Fruit fly (Drosophila melanogaster) whole organism, embryonic: ENCODE data around the gene GstD4.

Experiments
- Atf-2 ChIP-seq: fragments of 200-800 bp; sonication (Bioruptor generic); optimal IDR thresholded peaks from 2 replicates; lab custom pipeline; 2016; ENCODE audit warnings: missing biosample characterization, missing genetic modification characterization
- B-H1 ChIP-seq: fragments of 200-800 bp; sonication (Bioruptor generic); IDR thresholded peaks from 3 replicates; pipeline ENCODE4 v1.3.6; 2022; ENCODE audit warnings: missing biosample characterization, missing genetic modification characterization
- B-H2 ChIP-seq: fragments of 200-800 bp; sonication (Bioruptor generic); optimal IDR thresholded peaks from 2 replicates; lab custom pipeline; 2018; ENCODE audit warnings: missing biosample characterization, mild to moderate bottlenecking, missing genetic modification characterization
- Bgb ChIP-seq: fragments of 200-800 bp; sonication (Bioruptor generic); IDR thresholded peaks from 2 replicates; pipeline ENCODE4 v1.3.6; 2022; ENCODE audit warnings: missing biosample characterization, missing genetic modification characterization; ENCODE audit not compliant: partially characterized antibody
- CG1024 ChIP-seq: fragments of 200-800 bp; sonication (Bioruptor generic); IDR thresholded peaks from 2 replicates; pipeline ENCODE4 v1.3.6; 2022; ENCODE audit warnings: missing biosample characterization, missing genetic modification characterization
- CG10321 ChIP-seq: fragments of 200-800 bp; sonication (Bioruptor generic); IDR thresholded peaks from 2 replicates; pipeline ENCODE4 v1.3.6; 2022; ENCODE audit warnings: missing biosample characterization, missing genetic modification characterization
- CG10462 ChIP-seq: fragments of 200-800 bp; sonication (Bioruptor generic); optimal IDR thresholded peaks from 2 replicates; lab custom pipeline; 2016; ENCODE audit warnings: missing biosample characterization, missing genetic modification characterization
- CG1233 ChIP-seq: fragments of 200-800 bp; sonication (Bioruptor generic); optimal IDR thresholded peaks from 4 replicates; lab custom pipeline; 2018; ENCODE audit warnings: missing biosample characterization, mild to moderate bottlenecking, missing genetic modification characterization
- CG13775 ChIP-seq: fragments of 200-800 bp; sonication (Bioruptor generic); optimal IDR thresholded peaks from 3 replicates; lab custom pipeline; 2017; ENCODE audit warnings: missing biosample characterization, mild to moderate bottlenecking, missing genetic modification characterization
- CG14710 ChIP-seq: fragments of 200-800 bp; sonication (Bioruptor generic); optimal IDR thresholded peaks from 3 replicates; lab custom pipeline; 2019; ENCODE audit warnings: missing biosample characterization, mild to moderate bottlenecking, missing genetic modification characterization, moderate library complexity
- CG16779 ChIP-seq: fragments of 200-800 bp; sonication (Bioruptor generic); IDR thresholded peaks from 2 replicates; pipeline ENCODE4 v1.3.6; 2022; ENCODE audit warnings: missing biosample characterization, missing genetic modification characterization
- CG17359 ChIP-seq: fragments of 200-800 bp; sonication (Bioruptor generic); optimal IDR thresholded peaks from 3 replicates; lab custom pipeline; 2018; ENCODE audit warnings: missing biosample characterization, mild to moderate bottlenecking, missing genetic modification characterization, moderate library complexity
- CG18262 ChIP-seq: fragments of 200-800 bp; optimal IDR thresholded peaks from 3 replicates; lab custom pipeline; 2019; ENCODE audit warnings: missing biosample characterization, mild to moderate bottlenecking, missing genetic modification characterization, moderate library complexity
- CG18476 ChIP-seq: fragments of 200-800 bp; sonication (Bioruptor generic); optimal IDR thresholded peaks from 2 replicates; lab custom pipeline; 2016; ENCODE audit warnings: missing biosample characterization, mild to moderate bottlenecking, missing genetic modification characterization
- CG2116 ChIP-seq: fragments of 200-800 bp; sonication (Bioruptor generic); optimal IDR thresholded peaks from 3 replicates; lab custom pipeline; 2018; ENCODE audit warnings: missing biosample characterization, mild to moderate bottlenecking, missing genetic modification characterization
- CG30403 ChIP-seq: fragments of 200-800 bp; sonication (Bioruptor generic); optimal IDR thresholded peaks from 3 replicates; lab custom pipeline; 2016; ENCODE audit warnings: missing biosample characterization, missing genetic modification characterization
- CG31365 ChIP-seq: fragments of 200-800 bp; sonication (Bioruptor generic); optimal IDR thresholded peaks from 2 replicates; lab custom pipeline; 2018; ENCODE audit warnings: missing biosample characterization, mild to moderate bottlenecking, missing genetic modification characterization
- CG3838 ChIP-seq: fragments of 200-800 bp; sonication (Bioruptor generic); optimal IDR thresholded peaks from 3 replicates; lab custom pipeline; 2016; ENCODE audit warnings: missing biosample characterization, missing genetic modification characterization
- CG4404 ChIP-seq: fragments of 200-800 bp; sonication (Bioruptor generic); IDR thresholded peaks from 2 replicates; pipeline ENCODE4 v1.3.6; 2022; ENCODE audit warnings: missing biosample characterization, missing genetic modification characterization
- CG7556 ChIP-seq: fragments of 200-800 bp; sonication (Bioruptor generic); optimal IDR thresholded peaks from 2 replicates; lab custom pipeline; 2017; ENCODE audit warnings: missing biosample characterization, mild to moderate bottlenecking, missing genetic modification characterization
- CG8765 ChIP-seq: fragments of 200-800 bp; sonication (Bioruptor generic); IDR thresholded peaks from 2 replicates; pipeline ENCODE4 v1.3.6; 2022; ENCODE audit warnings: missing biosample characterization, missing genetic modification characterization
- CG8924 ChIP-seq: fragments of 200-800 bp; optimal IDR thresholded peaks from 3 replicates; lab custom pipeline; 2019; ENCODE audit warnings: missing biosample characterization, mild to moderate bottlenecking, missing genetic modification characterization, moderate library complexity
- CG9817 ChIP-seq: fragments of 200-800 bp; sonication (Bioruptor generic); optimal IDR thresholded peaks from 2 replicates; lab custom pipeline; 2018; ENCODE audit warnings: missing biosample characterization, mild to moderate bottlenecking, missing genetic modification characterization, moderate library complexity
- Dp ChIP-seq: fragments of 200-800 bp; sonication (Bioruptor generic); optimal IDR thresholded peaks from 2 replicates; lab custom pipeline; 2018; ENCODE audit warnings: missing biosample characterization, mild to moderate bottlenecking, missing genetic modification characterization, moderate library complexity
- Hr78 ChIP-seq, 2 experiments: fragments of 200-800 bp in 1 of 2; fragments of >200 bp in 1 of 2; sonication (Bioruptor generic) in 1 of 2; optimal IDR thresholded peaks; 2 replicates each; lab custom pipeline; 2017 to 2019; ENCODE audit warnings: missing biosample characterization in 2 of 2, missing genetic modification characterization in 2 of 2, mild to moderate bottlenecking in 1 of 2, moderate library complexity in 1 of 2
- Kr ChIP-seq: fragments of 200-800 bp; sonication (Bioruptor generic); optimal IDR thresholded peaks from 2 replicates; lab custom pipeline; 2017; ENCODE audit warnings: missing biosample characterization, mild to moderate bottlenecking, missing genetic modification characterization
- NC2β ChIP-seq: fragments of 200-800 bp; sonication (Bioruptor generic); optimal IDR thresholded peaks from 2 replicates; lab custom pipeline; 2016; ENCODE audit warnings: missing biosample characterization, missing genetic modification characterization
- Oaz ChIP-seq: fragments of 200-800 bp; sonication (Bioruptor generic); IDR thresholded peaks from 2 replicates; pipeline ENCODE4 v1.3.6; 2022; ENCODE audit warnings: missing biosample characterization, missing genetic modification characterization
- Scr ChIP-seq: fragments of 200-800 bp; sonication (Bioruptor generic); IDR thresholded peaks from 2 replicates; pipeline ENCODE4 v1.3.6; 2022; ENCODE audit warnings: missing biosample characterization, missing genetic modification characterization; ENCODE audit not compliant: partially characterized antibody
- Sox102F ChIP-seq: fragments of 200-800 bp; sonication (Bioruptor generic); optimal IDR thresholded peaks from 2 replicates; lab custom pipeline; 2018; ENCODE audit warnings: missing biosample characterization, mild to moderate bottlenecking, missing genetic modification characterization, moderate library complexity
- Stat92E ChIP-seq, 3 experiments: fragments of >200 bp in 2 of 3; fragments of 200-800 bp in 1 of 3; sonication (Bioruptor generic) in 1 of 3; optimal IDR thresholded peaks; 2 replicates each; lab custom pipeline; 2017 to 2019; ENCODE audit warnings: missing biosample characterization in 3 of 3, missing genetic modification characterization in 3 of 3, mild to moderate bottlenecking in 1 of 3, moderate library complexity in 1 of 3
- Trl ChIP-seq, 3 experiments: fragments of >200 bp in 2 of 3; fragments of 200-800 bp in 1 of 3; sonication (Bioruptor generic) in 1 of 3; optimal IDR thresholded peaks; 2 replicates in 1 of 3; 3 replicates in 2 of 3; lab custom pipeline; 2016 to 2017; ENCODE audit warnings: missing biosample characterization in 1 of 3, missing genetic modification characterization in 1 of 3
- Xrp1 ChIP-seq: fragments of 200-800 bp; sonication (Bioruptor generic); IDR thresholded peaks from 2 replicates; pipeline ENCODE4 v1.3.6; 2022; ENCODE audit warnings: missing biosample characterization, missing genetic modification characterization
- ap ChIP-seq: fragments of 200-800 bp; sonication (Bioruptor generic); IDR thresholded peaks from 2 replicates; pipeline ENCODE4 v1.3.6; 2022; ENCODE audit warnings: missing biosample characterization, missing genetic modification characterization
- az2 ChIP-seq: fragments of 200-800 bp; sonication (Bioruptor generic); optimal IDR thresholded peaks from 3 replicates; lab custom pipeline; 2016; ENCODE audit warnings: missing biosample characterization, missing genetic modification characterization
- br ChIP-seq: fragments of >200 bp; optimal IDR thresholded peaks from 2 replicates; lab custom pipeline; 2017
- cg ChIP-seq: fragments of 200-800 bp; sonication (Bioruptor generic); optimal IDR thresholded peaks from 3 replicates; lab custom pipeline; 2019; ENCODE audit warnings: missing biosample characterization, mild to moderate bottlenecking, missing genetic modification characterization, moderate library complexity
- hth ChIP-seq: fragments of >200 bp; optimal IDR thresholded peaks from 2 replicates; lab custom pipeline; 2017; ENCODE audit warnings: inconsistent platforms
- insv ChIP-seq, 2 experiments: fragments of 200-800 bp; sonication (Bioruptor generic); optimal IDR thresholded peaks; 3 replicates each; lab custom pipeline; 2016 to 2018; ENCODE audit warnings: missing biosample characterization in 2 of 2, missing genetic modification characterization in 2 of 2
- onecut ChIP-seq: fragments of 200-800 bp; sonication (Bioruptor generic); IDR thresholded peaks from 2 replicates; pipeline ENCODE4 v1.3.6; 2022; ENCODE audit warnings: missing biosample characterization, missing genetic modification characterization
- pita ChIP-seq: fragments of 200-800 bp; sonication (Bioruptor generic); optimal IDR thresholded peaks from 2 replicates; lab custom pipeline; 2017; ENCODE audit warnings: missing biosample characterization, mild to moderate bottlenecking, missing genetic modification characterization
- salm ChIP-seq: fragments of 200-800 bp; sonication (Bioruptor generic); optimal IDR thresholded peaks from 2 replicates; lab custom pipeline; 2018; ENCODE audit warnings: missing biosample characterization, mild to moderate bottlenecking, missing genetic modification characterization
- sob ChIP-seq: fragments of 200-800 bp; sonication (Bioruptor generic); IDR thresholded peaks from 2 replicates; pipeline ENCODE4 v1.3.6; 2022; ENCODE audit warnings: missing biosample characterization, missing genetic modification characterization
- ssp ChIP-seq: fragments of 200-800 bp; sonication (Bioruptor generic); IDR thresholded peaks from 2 replicates; pipeline ENCODE4 v1.3.6; 2022; ENCODE audit warnings: missing biosample characterization, missing genetic modification characterization
- tio ChIP-seq: fragments of 200-800 bp; sonication (Bioruptor generic); optimal IDR thresholded peaks from 2 replicates; lab custom pipeline; 2017; ENCODE audit warnings: missing biosample characterization, missing genetic modification characterization, inconsistent platforms
- trh ChIP-seq: fragments of 200-800 bp; sonication (Bioruptor generic); optimal IDR thresholded peaks from 2 replicates; lab custom pipeline; 2016; ENCODE audit warnings: missing biosample characterization, missing genetic modification characterization
- ttk ChIP-seq: fragments of 200-800 bp; sonication (Bioruptor generic); IDR thresholded peaks from 2 replicates; pipeline ENCODE4 v2.1.2; 2022; ENCODE audit warnings: missing biosample characterization, missing genetic modification characterization
- tx ChIP-seq: fragments of 200-800 bp; sonication (Bioruptor generic); optimal IDR thresholded peaks from 2 replicates; lab custom pipeline; 2016; ENCODE audit warnings: missing biosample characterization, missing genetic modification characterization
- vnd ChIP-seq: fragments of 200-800 bp; sonication (Bioruptor generic); IDR thresholded peaks from 3 replicates; pipeline ENCODE4 v1.3.6; 2022; ENCODE audit warnings: missing biosample characterization, missing genetic modification characterization; ENCODE audit not compliant: partially characterized antibody

Gene GstD4

dm6 chr3R:12369135-12369792 is 4.6 kb upstream of the GstD4 start, which contains the start of gene GstD1 (continued):
- TF ChIP-seq Oaz (no peak), CG10321 (GFP tag; lab: Robert Waterston, UW) (0 out of 2 replicates have a peak, but pooled peaks have one; percentile 20), CG30403 (GFP tag; lab: Kevin White, UChicago) (peak; percentile 54), CG8765 (GFP tag; lab: Robert Waterston, UW) (peak; percentile 87; the same call in 1 of the 2 replicates), CG9817 (peak; percentile 30), Scr (GFP tag; lab: Robert Waterston, UW) (peak; percentile 40), CG31365 (tag; lab: Kevin White, UChicago) (no peak), Bgb (peak; percentile 63), CG1024 (no peak), CG3838 (GFP tag; lab: Kevin White, UChicago) (no peak), ttk (0 out of 2 replicates have a peak, but pooled peaks have one; percentile 23), trh (no peak), az2 (GFP tag; lab: Kevin White, UChicago) (no peak), NC2β (GFP tag; lab: Kevin White, UChicago) (peak; percentile 38), ssp (no peak; the same call in 1 of the 2 replicates), CG7556 (GFP tag; lab: Kevin White, UChicago) (peak; percentile 53), onecut (GFP tag; lab: Robert Waterston, UW) (peak; percentile 7; the same call in 1 of the 2 replicates), Hr78 (GFP tag; optimal IDR thresholded peaks at IDR 0.05; lab: Kevin White, UChicago) (peak in 1 of 2 experiments; percentile 23), B-H1 (GFP tag; lab: Robert Waterston, UW) (no peak), CG14710 (tag; lab: Kevin White, UChicago) (no peak), tx (GFP tag; lab: Kevin White, UChicago) (no peak), Trl (optimal IDR thresholded peaks at IDR 0.05; lab: Kevin White, UChicago) (peak; percentile 69 to 83), Trl (GFP tag; optimal IDR thresholded peaks at IDR 0.05; lab: Kevin White, UChicago) (peak; percentile 33), cg (peak; percentile 76), CG18476 (GFP tag; lab: Kevin White, UChicago) (peak; percentile 7), CG2116 (GFP tag; lab: Kevin White, UChicago) (no peak), CG18262 (peak; percentile 21), CG13775 (peak; percentile 9), Dp (GFP tag; lab: Kevin White, UChicago) (no peak), B-H2 (GFP tag; lab: Kevin White, UChicago) (peak; percentile 79), pita (GFP tag; lab: Kevin White, UChicago) (no peak), ap (GFP tag; lab: Robert Waterston, UW) (no peak), br (lab: Kevin White, UChicago) (no peak), vnd (GFP tag; lab: Robert Waterston, UW) (no peak), Kr (GFP tag; lab: Kevin White, UChicago) (no peak), sob (GFP tag; lab: Robert Waterston, UW) (no peak), CG17359 (tag; lab: Kevin White, UChicago) (peak; percentile 8), CG4404 (no peak), Xrp1 (GFP tag; lab: Robert Waterston, UW) (0 out of 2 replicates have a peak, but pooled peaks have one; percentile 35), Sox102F (peak; percentile 29), CG10462 (GFP tag; lab: Kevin White, UChicago) (no peak), Stat92E (GFP tag; optimal IDR thresholded peaks at IDR 0.05; lab: Kevin White, UChicago) (peak in 1 of 3 experiments; percentile 21), CG16779 (GFP tag; lab: Robert Waterston, UW) (no peak), insv (GFP tag; optimal IDR thresholded peaks at IDR 0.05; lab: Kevin White, UChicago) (no peak), CG1233 (GFP tag; lab: Kevin White, UChicago) (peak; percentile 4), salm (no peak), hth (no peak), tio (GFP tag; lab: Kevin White, UChicago) (peak; percentile 0), Atf-2 (GFP tag; lab: Kevin White, UChicago) (no peak), CG8924 (peak; percentile 46)
